Fruit fly (Drosophila melanogaster) ovary, adult (tissue): ENCODE results near the gene AstCC.

Source experiments
- CG17801 ChIP-seq: fragments of 200-800 bp; optimal IDR thresholded peaks from 2 replicates; lab custom pipeline; 2019; ENCODE audit warnings: missing biosample characterization, mild to moderate bottlenecking, missing genetic modification characterization, moderate library complexity; ENCODE audit not compliant: partially characterized antibody

Gene AstCC

DNA sequence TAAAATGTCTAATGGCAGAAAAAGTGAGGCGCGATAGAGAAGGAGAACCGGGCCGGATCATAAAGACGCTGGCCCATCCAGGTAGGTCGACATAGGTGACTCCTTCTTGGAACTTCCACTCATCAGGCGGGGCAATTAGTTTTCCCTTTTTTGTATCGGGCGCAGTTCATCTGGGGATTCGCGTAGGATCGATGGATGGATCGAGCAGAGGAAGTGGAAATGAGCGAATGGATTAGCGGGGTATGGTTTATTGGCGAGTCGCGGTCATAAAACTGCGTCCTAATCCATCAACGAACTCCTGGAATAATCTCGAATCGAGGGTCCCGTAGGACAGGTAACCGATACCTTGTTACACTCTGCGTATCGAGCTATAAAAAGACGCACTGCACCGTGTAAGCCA lies 9.9 kb downstream of the AstCC start, which contains the start of gene CG43725:
TSS of gene CG43725 (plus strand) at position 400 of the 400 bp plus-strand sequence.
- no peak for TF ChIP-seq CG17801 (GFP tag; lab: Kevin White, UChicago)

- no peak for TF ChIP-seq CG17801 (GFP tag; lab: Kevin White, UChicago)
These were observed 11.1 kb downstream of the AstCC start for dm6 chr2L:11073947-11074346.

dm6 chr2L:11072880-11073279 lies 12.1 kb downstream of the AstCC start:
- no peak for TF ChIP-seq CG17801 (GFP tag; lab: Kevin White, UChicago)

- TF ChIP-seq CG17801 (GFP tag; lab: Kevin White, UChicago), result no peak
These were observed 12.8 kb downstream of the AstCC start for dm6 chr2L:11072250-11072649.

DNA sequence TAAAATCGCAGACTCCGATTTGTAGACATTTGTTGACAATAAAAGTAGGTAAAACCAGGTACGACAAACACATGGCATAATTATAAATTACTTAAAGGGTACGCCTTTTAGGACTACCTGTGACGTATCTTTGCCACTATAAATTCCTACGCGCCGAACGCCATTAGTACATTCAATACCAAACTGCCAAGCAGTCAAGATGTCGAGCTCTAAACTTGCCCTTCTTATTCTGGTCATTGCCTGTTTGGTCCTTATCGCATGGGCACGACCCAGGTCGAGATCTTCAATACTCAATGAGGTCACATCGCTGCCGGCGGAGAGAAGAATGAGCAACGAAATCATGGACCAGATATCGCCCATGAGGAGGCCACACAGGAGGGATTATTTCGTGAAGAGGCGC lies 14.2 kb downstream of the AstCC start, which contains the start of gene CG14915:
TSS of gene CG14915 (plus strand) at position 166 of the 400 bp plus-strand sequence.
- TF ChIP-seq CG17801 (GFP tag; lab: Kevin White, UChicago), result no peak

DNA sequence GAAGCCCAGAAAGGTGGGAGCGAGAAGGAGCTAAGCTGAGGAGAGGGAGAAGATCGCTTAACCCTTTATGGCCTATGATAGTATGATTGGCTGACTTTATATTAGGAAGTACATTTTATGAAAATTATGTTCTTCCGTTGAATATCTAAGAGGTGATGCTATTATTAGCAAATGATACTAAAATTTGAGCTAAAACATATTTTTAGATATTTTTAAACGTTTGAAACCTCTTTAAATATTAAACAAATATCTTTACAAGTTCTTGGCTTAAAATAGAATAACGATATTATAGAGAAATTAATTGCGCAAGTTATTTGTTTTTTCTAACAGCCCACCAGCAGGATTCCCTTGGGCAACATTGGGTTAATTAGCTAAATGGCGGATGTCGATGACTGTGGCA lies 15.6 kb downstream of the AstCC start:
- TF ChIP-seq CG17801 (GFP tag; lab: Kevin White, UChicago), result no peak

DNA sequence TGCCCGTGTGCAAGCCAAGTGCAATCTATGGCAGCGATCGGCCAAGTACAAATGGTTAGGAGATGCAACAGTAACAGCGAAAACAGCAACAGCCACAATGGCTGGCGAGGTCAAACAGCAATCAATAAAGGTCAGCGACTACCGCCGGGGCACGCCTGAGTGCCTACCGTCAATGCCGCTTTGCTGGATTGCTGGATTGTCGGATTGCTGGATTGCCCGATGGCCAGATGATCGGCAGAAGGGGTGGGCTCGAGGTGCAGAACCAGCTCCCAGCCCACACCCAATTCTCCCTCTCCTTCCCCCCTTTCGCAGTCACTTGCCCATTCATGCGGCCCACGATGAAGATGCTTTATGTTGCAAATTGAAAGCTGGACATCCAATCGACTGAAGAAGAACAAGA lies 16.1 kb downstream of the AstCC start:
- TF ChIP-seq CG17801 (GFP tag; lab: Kevin White, UChicago), result no peak

DNA sequence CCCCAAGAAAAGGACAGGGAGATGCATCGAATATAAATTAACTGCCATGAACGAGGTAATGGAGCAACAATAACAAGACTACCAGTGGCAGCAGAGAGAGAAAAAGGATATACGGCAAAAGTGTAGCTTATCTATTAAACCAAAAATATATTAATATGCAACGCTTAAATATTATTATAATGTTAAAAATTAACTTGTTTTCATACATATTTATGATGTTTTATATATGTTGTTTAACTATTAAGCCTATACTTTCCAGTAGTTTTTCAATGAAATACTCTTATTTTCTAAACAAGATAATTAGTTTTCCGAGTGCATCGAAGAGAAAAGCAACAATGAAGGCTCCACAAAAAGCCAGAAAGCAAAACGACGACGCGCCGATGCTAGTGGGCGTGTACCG lies 16.6 kb downstream of the AstCC start:
- TF ChIP-seq CG17801 (GFP tag; lab: Kevin White, UChicago), result no peak

- TF ChIP-seq CG17801 (GFP tag; lab: Kevin White, UChicago), result no peak
These were observed 17.1 kb downstream of the AstCC start for dm6 chr2L:11067970-11068369.

DNA sequence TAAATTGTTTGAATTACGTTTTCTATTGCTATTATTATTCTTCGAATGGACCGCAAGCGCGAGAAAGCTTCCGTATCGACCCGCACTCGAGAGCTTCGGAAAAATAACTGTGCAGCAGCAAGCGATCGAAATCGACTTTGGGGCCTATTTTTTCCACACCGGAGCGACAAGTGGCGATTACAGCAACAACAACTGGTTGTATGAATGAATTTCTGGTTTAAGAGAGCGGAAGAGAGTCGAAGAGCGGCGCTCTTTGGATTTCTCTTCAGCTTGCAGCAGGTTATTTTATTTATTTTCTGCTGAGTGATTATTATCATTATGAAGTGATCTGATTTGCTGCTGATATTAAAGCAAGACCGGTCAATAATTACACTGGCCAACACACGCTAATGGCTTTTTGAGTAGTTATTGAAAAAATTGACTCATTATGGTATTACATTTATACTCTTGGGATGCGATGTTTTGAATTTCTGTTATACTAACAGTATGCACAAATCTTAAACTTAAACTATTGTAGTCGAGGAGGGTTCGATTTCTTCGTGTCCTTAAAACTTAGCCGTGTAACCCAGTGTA lies 18.1 kb downstream of the AstCC start, which contains the start of gene Samuel:
TSS of gene Samuel (minus strand) at position 112 of the 573 bp plus-strand sequence.
- TF ChIP-seq CG17801 (GFP tag; lab: Kevin White, UChicago), result peak; percentile 54

DNA sequence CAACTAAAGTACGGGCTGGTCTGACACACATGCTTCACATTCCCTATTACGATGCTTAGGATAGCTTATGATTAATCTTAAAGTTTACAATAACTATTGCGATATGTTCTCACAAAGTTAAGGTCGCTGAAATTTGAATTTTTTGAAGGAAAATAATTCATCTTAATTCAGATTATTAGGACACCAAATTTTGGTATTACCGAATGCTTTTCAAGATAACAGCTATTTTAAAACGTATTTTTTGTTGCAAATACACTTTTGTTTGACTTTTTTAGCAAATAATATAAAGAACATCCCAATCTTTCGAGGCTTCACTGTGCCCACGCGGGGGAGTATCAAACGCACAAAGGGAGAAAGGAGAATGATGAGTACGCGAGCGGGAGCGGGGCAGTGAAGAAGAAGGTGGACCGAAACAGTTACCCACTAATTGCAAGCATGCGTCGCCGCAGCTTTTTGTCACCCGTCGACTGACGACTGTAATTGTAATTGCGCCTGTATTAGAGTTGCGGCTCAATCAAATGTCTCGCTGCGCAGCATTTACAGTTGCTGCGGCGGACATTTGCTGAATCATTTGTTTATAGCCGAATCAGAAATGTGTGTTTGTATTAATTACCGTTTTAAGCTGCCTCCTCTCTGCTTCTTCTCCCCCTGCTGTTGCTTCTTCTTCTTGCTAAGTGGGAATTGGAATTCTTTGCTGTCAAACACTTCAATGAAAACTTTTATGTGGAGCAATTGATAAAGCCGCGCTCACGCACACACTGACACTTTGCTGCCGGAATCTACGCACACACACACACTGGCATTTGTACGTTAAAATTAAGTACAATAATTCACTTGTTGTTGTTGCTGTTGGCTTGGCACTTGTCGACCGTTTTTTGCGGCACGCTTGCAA lies 18.9 kb downstream of the AstCC start:
- TF ChIP-seq CG17801 (GFP tag; lab: Kevin White, UChicago), result peak; percentile 59

- TF ChIP-seq CG17801 (GFP tag; lab: Kevin White, UChicago), result peak; percentile 94
These were observed 19.7 kb downstream of the AstCC start for dm6 chr2L:11065106-11065878.

dm6 chr2L:11061155-11061554 lies 23.9 kb downstream of the AstCC start:
- no peak for TF ChIP-seq CG17801 (GFP tag; lab: Kevin White, UChicago)

dm6 chr2L:11059206-11059605 lies 25.8 kb downstream of the AstCC start:
- no peak for TF ChIP-seq CG17801 (GFP tag; lab: Kevin White, UChicago)

DNA sequence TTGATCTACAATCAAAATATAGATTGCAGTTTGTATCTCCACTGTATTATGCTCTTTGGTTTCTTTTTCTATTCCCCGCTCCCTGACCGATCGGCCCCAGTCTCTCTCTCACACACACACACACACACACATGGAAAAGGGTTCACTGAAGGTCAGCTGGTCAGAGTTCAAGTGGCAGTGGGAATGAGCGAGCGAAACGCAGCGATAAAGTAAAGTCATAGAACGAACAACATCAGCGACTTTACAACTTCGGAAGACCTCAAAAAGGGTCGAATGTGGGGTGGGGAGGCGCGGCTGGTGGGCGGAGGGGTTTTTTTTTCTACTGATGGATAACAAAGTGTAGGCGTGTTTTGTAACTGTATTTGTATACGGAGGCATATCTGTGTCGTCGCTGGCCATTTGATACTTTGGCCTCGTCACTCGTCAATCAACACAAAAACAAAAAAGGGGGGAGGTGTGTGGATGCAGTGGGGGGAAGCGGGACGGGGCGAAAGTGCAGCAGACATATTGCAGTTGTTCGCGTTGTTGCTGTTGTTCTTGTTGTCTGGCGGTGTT lies 26.8 kb downstream of the AstCC start:
- no peak for TF ChIP-seq CG17801 (GFP tag; lab: Kevin White, UChicago)
